Fruit fly (Drosophila melanogaster) whole organism, embryonic: ENCODE data around the gene slmb.

Experiments
- Atf-2 ChIP-seq: fragments of 200-800 bp; sonication (Bioruptor generic); optimal IDR thresholded peaks from 2 replicates; lab custom pipeline; 2016; ENCODE audit warnings: missing biosample characterization, missing genetic modification characterization
- CG10959 ChIP-seq: fragments of 200-800 bp; sonication (Bioruptor generic); IDR thresholded peaks from 2 replicates; pipeline ENCODE4 v1.3.6; 2022; ENCODE audit warnings: missing biosample characterization, missing genetic modification characterization
- CG11504 ChIP-seq: fragments of 200-800 bp; sonication (Bioruptor generic); optimal IDR thresholded peaks from 3 replicates; lab custom pipeline; 2019; ENCODE audit warnings: missing biosample characterization, mild to moderate bottlenecking, missing genetic modification characterization, moderate library complexity
- CG12299 ChIP-seq: fragments of 200-800 bp; sonication (Bioruptor generic); optimal IDR thresholded peaks from 2 replicates; lab custom pipeline; 2018; ENCODE audit warnings: missing biosample characterization, mild to moderate bottlenecking, missing genetic modification characterization
- CG12391 ChIP-seq: fragments of 200-800 bp; sonication (Bioruptor generic); optimal IDR thresholded peaks from 3 replicates; lab custom pipeline; 2018; ENCODE audit warnings: missing biosample characterization, mild to moderate bottlenecking, missing genetic modification characterization, moderate library complexity
- CG15514 ChIP-seq: fragments of 200-800 bp; sonication (Bioruptor generic); optimal IDR thresholded peaks from 3 replicates; lab custom pipeline; 2017; ENCODE audit warnings: missing biosample characterization, missing genetic modification characterization, mild to moderate bottlenecking, moderate library complexity, missing genetic modification reagents
- CG16815 ChIP-seq: fragments of 200-800 bp; sonication (Bioruptor generic); optimal IDR thresholded peaks from 3 replicates; lab custom pipeline; 2017; ENCODE audit warnings: missing biosample characterization, mild to moderate bottlenecking, missing genetic modification characterization
- CG1832 ChIP-seq: fragments of 200-800 bp; sonication (Bioruptor generic); optimal IDR thresholded peaks from 2 replicates; lab custom pipeline; 2017; ENCODE audit warnings: missing biosample characterization, mild to moderate bottlenecking, missing genetic modification characterization, inconsistent platforms
- CG2875 ChIP-seq: fragments of 200-800 bp; sonication (Bioruptor generic); optimal IDR thresholded peaks from 2 replicates; lab custom pipeline; 2017; ENCODE audit warnings: missing biosample characterization, mild to moderate bottlenecking, missing genetic modification characterization, missing genetic modification reagents
- CG31441 ChIP-seq: fragments of 200-800 bp; sonication (Bioruptor generic); IDR thresholded peaks from 2 replicates; pipeline ENCODE4 v1.3.6; 2022; ENCODE audit warnings: missing biosample characterization, missing genetic modification characterization
- CG3163 ChIP-seq: fragments of 200-800 bp; sonication (Bioruptor generic); optimal IDR thresholded peaks from 3 replicates; lab custom pipeline; 2016; ENCODE audit warnings: missing biosample characterization, missing genetic modification characterization
- CG34224 ChIP-seq: fragments of 200-800 bp; sonication (Bioruptor generic); IDR thresholded peaks from 3 replicates; pipeline ENCODE4 v1.3.6; 2022; ENCODE audit warnings: missing biosample characterization, missing genetic modification characterization; ENCODE audit not compliant: partially characterized antibody
- CG4617 ChIP-seq: fragments of 200-800 bp; sonication (Bioruptor generic); optimal IDR thresholded peaks from 3 replicates; lab custom pipeline; 2016; ENCODE audit warnings: missing biosample characterization, missing genetic modification characterization, borderline replicate concordance
- CG4707 ChIP-seq: fragments of 200-800 bp; sonication (Bioruptor generic); optimal IDR thresholded peaks from 2 replicates; lab custom pipeline; 2018; ENCODE audit warnings: missing biosample characterization, mild to moderate bottlenecking, missing genetic modification characterization, moderate library complexity
- CG6689 ChIP-seq: fragments of 200-800 bp; sonication (Bioruptor generic); IDR thresholded peaks from 2 replicates; pipeline ENCODE4 v1.3.6; 2022; ENCODE audit warnings: missing biosample characterization, missing genetic modification characterization
- CG7372 ChIP-seq: fragments of 200-800 bp; sonication (Bioruptor generic); IDR thresholded peaks from 2 replicates; pipeline ENCODE4 v1.3.6; 2022; ENCODE audit warnings: missing biosample characterization, missing genetic modification characterization
- CG7786 ChIP-seq: fragments of 200-800 bp; sonication (Bioruptor generic); optimal IDR thresholded peaks from 2 replicates; lab custom pipeline; 2016; ENCODE audit warnings: missing biosample characterization, missing genetic modification characterization
- CG9797 ChIP-seq: fragments of 200-800 bp; sonication (Bioruptor generic); optimal IDR thresholded peaks from 3 replicates; lab custom pipeline; 2018; ENCODE audit warnings: missing biosample characterization, mild to moderate bottlenecking, missing genetic modification characterization
- CoRest ChIP-seq: fragments of 200-800 bp; sonication (Bioruptor generic); optimal IDR thresholded peaks from 3 replicates; lab custom pipeline; 2018; ENCODE audit warnings: missing biosample characterization, mild to moderate bottlenecking, missing genetic modification characterization, moderate library complexity
- D19B ChIP-seq: fragments of 200-800 bp; sonication (Bioruptor generic); optimal IDR thresholded peaks from 2 replicates; lab custom pipeline; 2017; ENCODE audit warnings: missing biosample characterization, mild to moderate bottlenecking, missing genetic modification characterization
- Dbx ChIP-seq: fragments of 200-800 bp; sonication (Bioruptor generic); IDR thresholded peaks from 3 replicates; pipeline ENCODE4 v1.3.6; 2022; ENCODE audit warnings: missing biosample characterization, missing genetic modification characterization
- ERR ChIP-seq: fragments of 200-800 bp; sonication (Bioruptor generic); optimal IDR thresholded peaks from 2 replicates; lab custom pipeline; 2016; ENCODE audit warnings: missing biosample characterization, missing genetic modification characterization
- HLH4C ChIP-seq: fragments of 200-800 bp; sonication (Bioruptor generic); IDR thresholded peaks from 3 replicates; pipeline ENCODE4 v1.3.6; 2022; ENCODE audit warnings: missing biosample characterization, missing genetic modification characterization; ENCODE audit not compliant: partially characterized antibody
- Hsf ChIP-seq: fragments of 200-800 bp; sonication (Bioruptor generic); optimal IDR thresholded peaks from 3 replicates; lab custom pipeline; 2016; ENCODE audit warnings: missing biosample characterization, missing genetic modification characterization
- MESR4 ChIP-seq: fragments of 200-800 bp; sonication (Bioruptor generic); optimal IDR thresholded peaks from 2 replicates; lab custom pipeline; 2018; ENCODE audit warnings: missing biosample characterization, mild to moderate bottlenecking, missing genetic modification characterization, moderate library complexity
- NC2β ChIP-seq: fragments of 200-800 bp; sonication (Bioruptor generic); optimal IDR thresholded peaks from 2 replicates; lab custom pipeline; 2016; ENCODE audit warnings: missing biosample characterization, missing genetic modification characterization
- Nf-YB ChIP-seq: fragments of 200-800 bp; sonication (Bioruptor generic); optimal IDR thresholded peaks from 3 replicates; lab custom pipeline; 2019; ENCODE audit warnings: missing biosample characterization, mild to moderate bottlenecking, missing genetic modification characterization, moderate library complexity
- Oli ChIP-seq: fragments of 200-800 bp; sonication (Bioruptor generic); optimal IDR thresholded peaks from 2 replicates; lab custom pipeline; 2018; ENCODE audit warnings: missing biosample characterization, mild to moderate bottlenecking, missing genetic modification characterization, moderate library complexity
- Pdp1 ChIP-seq, 2 experiments: fragments of 200-800 bp; sonication (Bioruptor generic); optimal IDR thresholded peaks; 3 replicates each; lab custom pipeline; 2016; ENCODE audit warnings: missing biosample characterization in 2 of 2, missing genetic modification characterization in 2 of 2, mild to moderate bottlenecking in 1 of 2, moderate library complexity in 1 of 2
- Sin3A ChIP-seq: fragments of >200 bp; optimal IDR thresholded peaks from 2 replicates; lab custom pipeline; 2018
- Sry-δ ChIP-seq: fragments of 200-800 bp; sonication (Bioruptor generic); optimal IDR thresholded peaks from 2 replicates; lab custom pipeline; 2016; ENCODE audit warnings: missing biosample characterization, missing genetic modification characterization
- amos ChIP-seq: fragments of 200-800 bp; sonication (Bioruptor generic); IDR thresholded peaks from 2 replicates; pipeline ENCODE4 v1.3.6; 2022; ENCODE audit warnings: missing biosample characterization, missing genetic modification characterization; ENCODE audit not compliant: partially characterized antibody
- ato ChIP-seq: fragments of 200-800 bp; sonication (Bioruptor generic); IDR thresholded peaks from 2 replicates; pipeline ENCODE4 v1.3.6; 2022; ENCODE audit warnings: missing biosample characterization, missing genetic modification characterization; ENCODE audit not compliant: partially characterized antibody
- bbx ChIP-seq: fragments of 200-800 bp; sonication (Bioruptor generic); IDR thresholded peaks from 2 replicates; pipeline ENCODE4 v1.3.6; 2022; ENCODE audit warnings: missing biosample characterization, missing genetic modification characterization; ENCODE audit not compliant: partially characterized antibody
- exex ChIP-seq: fragments of 200-800 bp; sonication (Bioruptor generic); optimal IDR thresholded peaks from 4 replicates; lab custom pipeline; 2018; ENCODE audit warnings: missing biosample characterization, mild to moderate bottlenecking, missing genetic modification characterization, moderate library complexity
- gro ChIP-seq: fragments of 200-800 bp; sonication (Bioruptor generic); optimal IDR thresholded peaks from 2 replicates; lab custom pipeline; 2016; ENCODE audit warnings: missing biosample characterization, missing genetic modification characterization
- inv ChIP-seq: fragments of 200-800 bp; sonication (Bioruptor generic); IDR thresholded peaks from 2 replicates; pipeline ENCODE4 v1.3.6; 2022; ENCODE audit warnings: missing biosample characterization, missing genetic modification characterization; ENCODE audit not compliant: partially characterized antibody
- jumu ChIP-seq: fragments of 200-800 bp; sonication (Bioruptor generic); optimal IDR thresholded peaks from 3 replicates; lab custom pipeline; 2016; ENCODE audit warnings: missing biosample characterization, missing genetic modification characterization
- lab ChIP-seq: fragments of 200-800 bp; sonication (Bioruptor generic); optimal IDR thresholded peaks from 3 replicates; lab custom pipeline; 2017; ENCODE audit warnings: missing biosample characterization, missing genetic modification characterization, mild to moderate bottlenecking, moderate library complexity, missing genetic modification reagents
- onecut ChIP-seq: fragments of 200-800 bp; sonication (Bioruptor generic); IDR thresholded peaks from 2 replicates; pipeline ENCODE4 v1.3.6; 2022; ENCODE audit warnings: missing biosample characterization, missing genetic modification characterization
- p53 ChIP-seq: fragments of 200-800 bp; sonication (Bioruptor generic); optimal IDR thresholded peaks from 2 replicates; lab custom pipeline; 2016; ENCODE audit warnings: missing biosample characterization, missing genetic modification characterization
- pzg ChIP-seq: fragments of 200-800 bp; sonication (Bioruptor generic); optimal IDR thresholded peaks from 3 replicates; lab custom pipeline; 2018; ENCODE audit warnings: missing biosample characterization, mild to moderate bottlenecking, missing genetic modification characterization, moderate library complexity
- slp2 ChIP-seq: fragments of 200-800 bp; sonication (Bioruptor generic); optimal IDR thresholded peaks from 2 replicates; lab custom pipeline; 2016; ENCODE audit warnings: missing biosample characterization, missing genetic modification characterization
- sna ChIP-seq: fragments of 200-800 bp; sonication (Bioruptor generic); IDR thresholded peaks from 2 replicates; pipeline ENCODE4 v1.3.6; 2022; ENCODE audit warnings: missing biosample characterization, missing genetic modification characterization; ENCODE audit not compliant: partially characterized antibody
- so ChIP-seq: fragments of 200-800 bp; sonication (Bioruptor generic); IDR thresholded peaks from 3 replicates; pipeline ENCODE4 v1.3.6; 2022; ENCODE audit warnings: missing biosample characterization, missing genetic modification characterization
- stwl ChIP-seq: fragments of 200-800 bp; sonication (Bioruptor generic); optimal IDR thresholded peaks from 3 replicates; lab custom pipeline; 2018; ENCODE audit warnings: missing biosample characterization, mild to moderate bottlenecking, missing genetic modification characterization, moderate library complexity
- sug ChIP-seq: fragments of 200-800 bp; optimal IDR thresholded peaks from 2 replicates; lab custom pipeline; 2019; ENCODE audit warnings: missing biosample characterization, mild to moderate bottlenecking, missing genetic modification characterization, moderate library complexity
- unc-4 ChIP-seq: fragments of 200-800 bp; sonication (Bioruptor generic); IDR thresholded peaks from 2 replicates; pipeline ENCODE4 v1.3.6; 2022; ENCODE audit warnings: missing biosample characterization, missing genetic modification characterization; ENCODE audit not compliant: partially characterized antibody

The slmb gene

DNA sequence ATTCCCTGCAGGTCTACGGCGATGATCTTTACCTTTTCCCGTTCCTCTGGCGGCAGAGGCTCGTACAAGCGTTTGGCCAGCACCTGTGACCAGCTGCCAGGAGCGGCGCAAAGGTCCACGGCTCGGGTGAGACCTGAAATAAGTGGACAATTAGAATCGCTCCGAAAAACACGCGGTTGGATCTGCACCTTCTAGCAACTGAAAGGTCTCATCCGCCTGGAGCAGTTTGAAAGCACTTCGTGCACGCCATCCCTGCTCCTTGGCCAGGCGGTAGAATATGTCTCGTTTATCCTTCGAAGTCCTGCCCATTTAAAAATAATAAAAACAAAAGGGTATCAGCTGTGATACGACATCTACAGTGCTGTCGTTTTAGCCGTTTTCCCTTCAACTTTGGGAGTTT, 6.2 kb upstream of the slmb start, which contains the start of gene Trm7-34 (continued):
- TF ChIP-seq MESR4 (GFP tag; lab: Kevin White, UChicago): peak; percentile 62

DNA sequence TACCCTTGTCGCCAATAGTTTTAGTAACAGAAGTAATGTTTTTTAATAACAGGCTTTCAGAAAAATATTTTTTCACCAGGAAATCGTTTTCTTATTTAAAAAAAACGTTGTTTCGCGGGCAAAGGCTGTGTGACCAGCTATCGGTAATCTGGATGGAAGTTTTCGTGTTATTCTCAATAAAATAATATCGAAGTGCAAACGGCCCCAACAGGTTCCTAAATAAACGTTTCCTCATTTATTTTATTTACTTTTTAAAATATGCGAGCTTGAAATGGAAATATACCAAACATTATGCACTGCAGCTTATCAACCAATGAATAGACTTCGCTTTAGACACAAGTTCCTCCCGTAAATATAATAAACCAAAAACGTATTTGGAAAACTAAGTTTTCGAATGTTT, 2.8 kb upstream of the slmb start, which contains the start of gene Ice2:
Gene Ice2 (plus strand): TSS at position 167 of the 400 bp plus-strand sequence.
- TF ChIP-seq D19B (no peak), jumu (GFP tag; lab: Kevin White, UChicago) (no peak), CG2875 (GFP tag; lab: Kevin White, UChicago) (no peak), CoRest (tag; lab: Kevin White, UChicago) (peak; percentile 16), inv (GFP tag; lab: Robert Waterston, UW) (no peak), Pdp1 (GFP tag; optimal IDR thresholded peaks at IDR 0.05; lab: Kevin White, UChicago) (no peak), CG12391 (peak; percentile 9), so (GFP tag; lab: Robert Waterston, UW) (no peak), exex (tag; lab: Kevin White, UChicago) (no peak), Hsf (GFP tag; lab: Kevin White, UChicago) (no peak), bbx (GFP tag; lab: Robert Waterston, UW) (peak; percentile 38; the same call in 1 of the 2 replicates), CG10959 (GFP tag; lab: Robert Waterston, UW) (no peak), ato (GFP tag; lab: Robert Waterston, UW) (no peak), CG6689 (no peak), CG31441 (no peak), CG4707 (GFP tag; lab: Kevin White, UChicago) (no peak), amos (GFP tag; lab: Robert Waterston, UW) (no peak; the same call in 1 of the 2 replicates), sna (GFP tag; lab: Robert Waterston, UW) (no peak), NC2β (no peak), CG7786 (GFP tag; lab: Kevin White, UChicago) (no peak), CG15514 (GFP tag; lab: Kevin White, UChicago) (peak; percentile 92), Sry-δ (GFP tag; lab: Kevin White, UChicago) (peak; percentile 49), slp2 (GFP tag; lab: Kevin White, UChicago) (no peak), CG12299 (tag; lab: Kevin White, UChicago) (no peak), Dbx (no peak), sug (peak; percentile 21), stwl (peak; percentile 42), CG4617 (GFP tag; lab: Kevin White, UChicago) (peak; percentile 56), unc-4 (GFP tag; lab: Robert Waterston, UW) (peak; percentile 53; the same call in 1 of the 2 replicates), CG11504 (no peak), Nf-YB (GFP tag; lab: Kevin White, UChicago) (no peak), Atf-2 (no peak), Sin3A (no peak), CG34224 (no peak), Oli (no peak), gro (GFP tag; lab: Kevin White, UChicago) (no peak), CG16815 (GFP tag; lab: Kevin White, UChicago) (no peak), CG1832 (GFP tag; lab: Kevin White, UChicago) (no peak), CG9797 (GFP tag; lab: Kevin White, UChicago) (peak; percentile 63), p53 (no peak), onecut (no peak), pzg (peak; percentile 61), CG7372 (no peak), HLH4C (GFP tag; lab: Robert Waterston, UW) (peak; percentile 35; the same call in 1 of the 3 replicates), CG3163 (GFP tag; lab: Kevin White, UChicago) (no peak), lab (GFP tag; lab: Kevin White, UChicago) (no peak), ERR (GFP tag; lab: Kevin White, UChicago) (no peak)
